Worm (Caenorhabditis elegans) whole organism, young adult: ENCODE results near the gene epg-5.

Experiments
- F55B11.4 ChIP-seq: sonication (generic microtip); optimal IDR thresholded peaks from 2 replicates; lab custom pipeline; 2016; ENCODE audit warnings: missing compliant biosample characterization, missing genetic modification characterization, borderline replicate concordance; ENCODE audit not compliant: insufficient read depth
- ama-1 ChIP-seq, 3 experiments: fragments of 150-350 bp in 1 of 3; sonication (generic microtip) in 2 of 3; optimal IDR thresholded peaks; 2 replicates each; lab custom pipeline; 2014 to 2018; ENCODE audit warnings: missing biosample characterization in 2 of 3, missing genetic modification characterization in 2 of 3, missing genetic modification reagents in 2 of 3
- atf-7 ChIP-seq: sonication (generic microtip); optimal IDR thresholded peaks from 2 replicates; lab custom pipeline; 2017; ENCODE audit warnings: mild to moderate bottlenecking, missing genetic modification characterization, missing compliant biosample characterization
- lsl-1 ChIP-seq: fragments of 200-800 bp; sonication (Bioruptor generic); optimal IDR thresholded peaks from 2 replicates; lab custom pipeline; 2018; ENCODE audit warnings: mild to moderate bottlenecking, missing genetic modification characterization, moderate library complexity, missing compliant biosample characterization
- mcd-1 ChIP-seq: fragments of 200-800 bp; sonication (Bioruptor generic); IDR thresholded peaks from 2 replicates; pipeline ENCODE4 v1.3.6; 2022; ENCODE audit warnings: missing genetic modification reagents, missing genetic modification characterization, missing compliant biosample characterization
- mes-4 ChIP-seq: sonication (generic microtip); optimal IDR thresholded peaks from 2 replicates; lab custom pipeline; 2016; ENCODE audit warnings: missing genotype, missing genetic modification characterization, missing compliant biosample characterization
- nfya-1 ChIP-seq: sonication (generic microtip); optimal IDR thresholded peaks from 2 replicates; lab custom pipeline; 2017; ENCODE audit warnings: antibody characterized with exemption, missing compliant biosample characterization, missing genetic modification characterization, borderline replicate concordance; ENCODE audit not compliant: insufficient read depth
- pha-4 ChIP-seq: fragments of 150-350 bp; sonication (generic microtip); optimal IDR thresholded peaks from 2 replicates; lab custom pipeline; 2014; ENCODE audit warnings: missing biosample characterization, missing genetic modification reagents, missing genetic modification characterization

DNA sequence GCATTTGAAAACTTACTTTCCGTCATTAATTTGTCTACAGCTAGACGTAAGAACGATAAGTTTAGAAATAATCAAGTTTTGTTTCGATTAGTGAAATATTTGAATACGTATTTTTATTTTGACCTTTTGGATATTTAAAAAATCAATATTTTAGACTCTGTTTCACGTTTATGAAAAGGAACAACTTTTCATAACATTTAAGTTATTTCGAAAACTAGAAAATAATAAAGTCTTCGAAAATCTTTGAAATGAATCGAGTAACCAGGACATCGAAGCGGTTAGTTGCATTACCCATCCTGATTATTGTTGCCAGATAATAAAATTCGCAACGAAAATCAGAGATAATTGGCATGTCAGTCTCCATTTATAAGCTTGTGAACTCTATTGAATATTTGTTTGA, 27.9 kb downstream of the epg-5 start, which contains the start of gene C56C10.6:
- no peak for TF ChIP-seq ama-1 (optimal IDR thresholded peaks at IDR 0.05; lab: Kevin White, UChicago)
- no peak for TF ChIP-seq ama-1 (GFP tag; optimal IDR thresholded peaks at IDR 0.05; lab: Kevin White, UChicago)
- no peak for TF ChIP-seq mes-4
- TF ChIP-seq lsl-1 (GFP tag; lab: Kevin White, UChicago): no peak
- no peak for TF ChIP-seq atf-7 (tag; lab: Kevin White, UChicago)
- no peak for TF ChIP-seq mcd-1 (GFP tag; lab: Robert Waterston, UW)
- no peak for TF ChIP-seq pha-4
- no peak for TF ChIP-seq F55B11.4 (tag; lab: Kevin White, UChicago)
- TF ChIP-seq nfya-1 (tag; lab: Kevin White, UChicago): no peak
